Worm (Caenorhabditis elegans): ENCODE measurements around the gene mre-11.
A peak's percentile ranks its signal among the peaks of the same experiment; 100 is the strongest.

Gene mre-11

DNA sequence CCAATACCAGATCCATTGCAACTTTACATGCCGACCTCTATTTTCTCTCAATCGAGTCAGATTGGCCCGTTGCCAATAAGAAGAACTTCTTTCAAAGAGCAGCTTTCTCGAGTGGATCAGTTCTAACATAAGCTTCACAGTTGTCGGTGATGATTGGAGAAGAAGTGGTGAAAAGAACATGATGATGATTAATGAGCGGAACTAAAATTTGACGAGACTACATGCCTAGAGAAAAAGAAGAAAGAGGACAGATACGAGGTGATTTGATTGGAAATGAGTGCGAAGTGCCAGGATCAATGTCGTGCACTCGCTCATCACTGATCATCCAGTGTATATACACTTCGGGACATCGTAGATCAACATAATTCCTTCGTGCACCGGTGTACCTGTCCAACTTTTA is 9.0 kb downstream of the mre-11 start:
- TF ChIP-seq fkh-10 (GFP tag; optimal IDR thresholded peaks at IDR 0.05), result no peak
- TF ChIP-seq unc-130 (tag; optimal IDR thresholded peaks at IDR 0.05), result peak; percentile 40
- no peak for TF ChIP-seq ces-1 (GFP tag; optimal IDR thresholded peaks at IDR 0.05)
- no peak for TF ChIP-seq ceh-88 (GFP tag; IDR thresholded peaks at IDR 0.05)
- peak in 1 of 2 experiments; percentile 6 for TF ChIP-seq lin-35 (GFP tag; optimal IDR thresholded peaks at IDR 0.05)
- TF ChIP-seq lsy-2 (tag; optimal IDR thresholded peaks at IDR 0.05), result peak in 1 of 2 experiments; percentile 26
- TF ChIP-seq grh-1 (GFP tag; IDR thresholded peaks at IDR 0.05), result no peak
- TF ChIP-seq snpc-4 (tag; optimal IDR thresholded peaks at IDR 0.05), result no peak
- TF ChIP-seq aha-1 (tag; optimal IDR thresholded peaks at IDR 0.05), result no peak
- TF ChIP-seq blmp-1 (tag; optimal IDR thresholded peaks at IDR 0.05), result peak; percentile 57
- TF ChIP-seq efl-3 (GFP tag; optimal IDR thresholded peaks at IDR 0.05), result no peak
- TF ChIP-seq vab-15 (tag; optimal IDR thresholded peaks at IDR 0.05), result no peak
- TF ChIP-seq C16A3.4 (tag; optimal IDR thresholded peaks at IDR 0.05), result peak; percentile 12
- no peak for TF ChIP-seq ceh-82 (tag; optimal IDR thresholded peaks at IDR 0.05)
- peak; percentile 17 for TF ChIP-seq ztf-4 (tag; optimal IDR thresholded peaks at IDR 0.05)
- peak; percentile 52 for TF ChIP-seq nhr-20 (tag; optimal IDR thresholded peaks at IDR 0.05)
- no peak for TF ChIP-seq dsc-1 (tag; optimal IDR thresholded peaks at IDR 0.05)
- TF ChIP-seq nhr-19 (GFP tag; conservative IDR thresholded peaks at IDR 0.05), result peak; percentile 66
- peak; percentile 18 for TF ChIP-seq swsn-7 (tag; optimal IDR thresholded peaks at IDR 0.05)
- no peak for TF ChIP-seq mep-1 (tag; optimal IDR thresholded peaks at IDR 0.05)
- peak in 1 of 2 experiments; percentile 8 for TF ChIP-seq mdl-1 (tag; optimal IDR thresholded peaks at IDR 0.05)
- peak; percentile 92 for TF ChIP-seq lin-39 (tag; optimal IDR thresholded peaks at IDR 0.05)
- TF ChIP-seq unc-86 (tag; optimal IDR thresholded peaks at IDR 0.05), result no peak
- no peak for TF ChIP-seq tlp-1 (tag; optimal IDR thresholded peaks at IDR 0.05)
- TF ChIP-seq isw-1 (GFP tag; IDR thresholded peaks at IDR 0.05), result no peak
- TF ChIP-seq alr-1 (tag; optimal IDR thresholded peaks at IDR 0.05; ENCODE audit: borderline replicate concordance), result no peak
- no peak for TF ChIP-seq sox-4 (tag; optimal IDR thresholded peaks at IDR 0.05)
- TF ChIP-seq nhr-71 (tag; optimal IDR thresholded peaks at IDR 0.05), result peak; percentile 84
- peak; percentile 45 for TF ChIP-seq nhr-11 (tag; optimal IDR thresholded peaks at IDR 0.05)
- no peak for TF ChIP-seq hlh-17 (GFP tag; optimal IDR thresholded peaks at IDR 0.05; ENCODE audit: borderline replicate concordance)
- TF ChIP-seq tbx-2 (tag; optimal IDR thresholded peaks at IDR 0.05), result peak; percentile 69
- TF ChIP-seq fkh-8 (tag; optimal IDR thresholded peaks at IDR 0.05), result no peak
- TF ChIP-seq hpl-2 (GFP tag; optimal IDR thresholded peaks at IDR 0.05), result no peak
- no peak for TF ChIP-seq unc-30 (tag; optimal IDR thresholded peaks at IDR 0.05)
- TF ChIP-seq efl-1 (optimal IDR thresholded peaks at IDR 0.05), result peak in 1 of 2 experiments; percentile 2
- TF ChIP-seq efl-1 (GFP tag; optimal IDR thresholded peaks at IDR 0.05 in 1 of 2), result peak in 1 of 2 experiments; percentile 76
- no peak for TF ChIP-seq unc-62 (GFP tag; optimal IDR thresholded peaks at IDR 0.05)
- TF ChIP-seq xbp-1 (tag; optimal IDR thresholded peaks at IDR 0.05), result no peak
- peak; percentile 91 for TF ChIP-seq rnt-1 (tag; optimal IDR thresholded peaks at IDR 0.05)
- TF ChIP-seq snu-23 (GFP tag; optimal IDR thresholded peaks at IDR 0.05), result peak; percentile 38
- TF ChIP-seq pag-3 (tag; optimal IDR thresholded peaks at IDR 0.05; ENCODE audit: borderline replicate concordance, insufficient read depth), result no peak
- peak; percentile 86 for TF ChIP-seq lin-14 (GFP tag; optimal IDR thresholded peaks at IDR 0.05)

DNA sequence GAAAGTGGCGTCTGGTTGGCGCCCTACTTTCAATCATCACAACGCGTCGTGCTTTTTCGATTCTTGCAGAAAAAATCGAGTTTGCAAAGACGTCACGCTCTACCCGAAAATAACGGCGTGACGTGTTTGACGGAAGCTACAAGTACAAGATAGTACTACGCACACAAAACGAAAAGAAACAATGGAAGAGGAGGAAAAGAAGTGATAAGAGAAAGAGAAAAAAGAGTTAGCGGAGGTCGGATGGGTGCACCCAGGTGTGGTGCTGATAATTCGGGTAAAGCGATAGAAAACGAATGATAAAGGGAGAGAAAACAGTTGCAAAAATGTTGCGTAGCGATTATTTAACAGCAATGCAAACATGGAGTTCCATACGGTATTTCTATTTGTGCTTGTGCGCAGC is 10.0 kb downstream of the mre-11 start:
- TF ChIP-seq dsc-1 (tag; optimal IDR thresholded peaks at IDR 0.05), result no peak
- peak; percentile 11 for TF ChIP-seq snu-23 (GFP tag; optimal IDR thresholded peaks at IDR 0.05)
- no peak for TF ChIP-seq egl-13 (tag; optimal IDR thresholded peaks at IDR 0.05)
- peak in 1 of 2 experiments; percentile 7 for TF ChIP-seq lsy-2 (tag; optimal IDR thresholded peaks at IDR 0.05)
- TF ChIP-seq elt-2 (tag; optimal IDR thresholded peaks at IDR 0.05), result peak; percentile 96
- TF ChIP-seq lin-14 (GFP tag; optimal IDR thresholded peaks at IDR 0.05), result peak; percentile 63
- peak in 1 of 6 experiments; percentile 23 for TF ChIP-seq elt-3 (tag; optimal IDR thresholded peaks at IDR 0.05)
- no peak for TF ChIP-seq zag-1 (tag; optimal IDR thresholded peaks at IDR 0.05)
- TF ChIP-seq rnt-1 (tag; optimal IDR thresholded peaks at IDR 0.05), result peak; percentile 10
- TF ChIP-seq nhr-20 (tag; optimal IDR thresholded peaks at IDR 0.05), result peak; percentile 78
- no peak for TF ChIP-seq nhr-11 (tag; optimal IDR thresholded peaks at IDR 0.05)
- TF ChIP-seq skn-1 (tag; optimal IDR thresholded peaks at IDR 0.05), result no peak
- TF ChIP-seq xbp-1 (tag; optimal IDR thresholded peaks at IDR 0.05), result no peak
- peak in 1 of 2 experiments; percentile 39 for TF ChIP-seq lin-35 (GFP tag; optimal IDR thresholded peaks at IDR 0.05)
- no peak for TF ChIP-seq lin-39 (tag; optimal IDR thresholded peaks at IDR 0.05)
- TF ChIP-seq efl-3 (GFP tag; optimal IDR thresholded peaks at IDR 0.05), result no peak
- no peak for TF ChIP-seq efl-1 (optimal IDR thresholded peaks at IDR 0.05)
- TF ChIP-seq efl-1 (GFP tag; optimal IDR thresholded peaks at IDR 0.05 in 1 of 2), result peak in 1 of 2 experiments; percentile 91
- TF ChIP-seq ces-1 (GFP tag; optimal IDR thresholded peaks at IDR 0.05), result no peak
- TF ChIP-seq nhr-85 (tag), result peak; percentile 73
- TF ChIP-seq nhr-28 (tag; optimal IDR thresholded peaks at IDR 0.05), result no peak
- no peak for TF ChIP-seq mep-1 (tag; optimal IDR thresholded peaks at IDR 0.05)
- no peak for TF ChIP-seq ceh-63 (GFP tag; optimal IDR thresholded peaks at IDR 0.05)
- TF ChIP-seq lir-3 (tag; optimal IDR thresholded peaks at IDR 0.05; ENCODE audit: poor library complexity), result no peak
- no peak for TF ChIP-seq alr-1 (tag; optimal IDR thresholded peaks at IDR 0.05; ENCODE audit: borderline replicate concordance)
- TF ChIP-seq nhr-71 (tag; optimal IDR thresholded peaks at IDR 0.05), result peak; percentile 64

All from whole organism, L1 larva.